Worm (Caenorhabditis elegans) whole organism, young adult: ENCODE measurements around the gene Y39B6A.30.

Experiments used
- efl-1 ChIP-seq: fragments of 150-350 bp; optimal IDR thresholded peaks from 2 replicates; lab custom pipeline; 2014; ENCODE audit warnings: missing biosample characterization, missing genetic modification reagents, missing genetic modification characterization
- sea-2 ChIP-seq: fragments of 200-800 bp; sonication (Bioruptor generic); IDR thresholded peaks from 2 replicates; pipeline ENCODE4 v1.3.6; 2022; ENCODE audit warnings: missing genetic modification characterization, missing compliant biosample characterization

DNA sequence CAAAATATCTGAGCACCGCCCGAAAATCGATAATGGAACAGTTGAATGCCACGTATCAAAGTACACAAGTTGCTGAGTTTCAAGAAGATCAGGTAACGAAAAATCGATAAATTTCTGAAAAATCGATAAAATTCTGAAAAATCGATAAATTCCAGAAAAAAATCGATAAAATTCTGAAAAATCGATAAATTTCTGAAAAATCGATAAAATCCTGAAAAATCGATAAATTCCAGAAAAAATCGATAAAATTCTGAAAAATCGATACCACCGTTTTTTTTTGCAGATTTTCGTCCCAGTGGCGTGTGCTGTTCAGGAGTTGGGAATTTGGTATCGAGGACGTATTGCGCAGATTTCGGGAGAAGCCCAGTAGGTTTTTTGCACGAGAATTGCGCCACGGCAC lies 13.0 kb downstream of the Y39B6A.30 start:
- no peak for TF ChIP-seq sea-2 (GFP tag; lab: Robert Waterston, UW)
- TF ChIP-seq efl-1 (GFP tag; lab: Kevin White, UChicago): no peak
